Fruit fly (Drosophila melanogaster): ENCODE measurements around the gene CG13731.

The CG13731 gene

DNA sequence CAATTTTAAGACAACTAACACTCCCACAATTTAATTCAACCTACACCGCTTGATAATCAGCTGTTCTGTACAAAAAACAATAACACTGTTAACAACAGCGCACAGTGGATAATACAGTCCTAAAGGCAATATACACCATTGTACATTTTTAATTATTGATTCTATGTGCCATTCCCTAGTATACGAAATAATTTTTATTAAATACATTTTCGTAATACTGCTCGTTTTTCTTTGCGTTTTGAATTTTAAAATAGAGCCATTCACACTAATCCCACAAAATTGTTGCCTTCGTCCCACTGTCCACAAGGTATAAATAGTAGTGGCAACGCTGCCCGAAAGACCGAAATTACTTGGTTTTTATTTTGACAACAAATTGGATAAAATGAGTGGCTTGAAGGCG lies 44.8 kb upstream of the CG13731 start, which contains the start of the genes Coq4 and CG32176 (continued):
- TF ChIP-seq fd64A (GFP tag; optimal IDR thresholded peaks at IDR 0.05) (peak; percentile 91), Hr39 (optimal IDR thresholded peaks at IDR 0.05) (no peak), twi (tag; optimal IDR thresholded peaks at IDR 0.05) (peak; percentile 93), CG42726 (GFP tag; IDR thresholded peaks at IDR 0.05; ENCODE audit: partially characterized antibody) (peak; percentile 71), Dad (GFP tag; optimal IDR thresholded peaks at IDR 0.05) (peak; percentile 97), onecut (GFP tag; IDR thresholded peaks at IDR 0.05) (peak; percentile 93), Nf-YB (GFP tag; optimal IDR thresholded peaks at IDR 0.05) (peak; percentile 84), CG17568 (GFP tag; optimal IDR thresholded peaks at IDR 0.05) (peak; percentile 95), CG10209 (GFP tag; optimal IDR thresholded peaks at IDR 0.05) (peak; percentile 97), tll (GFP tag; optimal IDR thresholded peaks at IDR 0.05) (peak in 1 of 2 experiments; percentile 32), CG31441 (GFP tag; IDR thresholded peaks at IDR 0.05) (peak; percentile 95), org-1 (GFP tag; optimal IDR thresholded peaks at IDR 0.05) (peak; percentile 93), CG18764 (GFP tag; optimal IDR thresholded peaks at IDR 0.05) (peak; percentile 98), CG7271 (tag; optimal IDR thresholded peaks at IDR 0.05) (peak; percentile 88), Hand (GFP tag; optimal IDR thresholded peaks at IDR 0.05) (peak; percentile 84), CG13624 (GFP tag; optimal IDR thresholded peaks at IDR 0.05) (peak; percentile 98), CG12942 (GFP tag; optimal IDR thresholded peaks at IDR 0.05) (peak; percentile 99), CG15073 (GFP tag; optimal IDR thresholded peaks at IDR 0.05) (peak; percentile 89), hbn (GFP tag; IDR thresholded peaks at IDR 0.05; ENCODE audit: partially characterized antibody) (0 out of 2 replicates have a peak, but pooled peaks have one; percentile 39), CG8089 (GFP tag; optimal IDR thresholded peaks at IDR 0.05) (peak; percentile 97), CG10321 (GFP tag; IDR thresholded peaks at IDR 0.05) (peak; percentile 78), Gsc (GFP tag; IDR thresholded peaks at IDR 0.05) (peak; percentile 93), MTF-1 (GFP tag; optimal IDR thresholded peaks at IDR 0.05; ENCODE audit: borderline replicate concordance) (peak; percentile 93), Atf-2 (GFP tag; optimal IDR thresholded peaks at IDR 0.05) (peak; percentile 98), pnt (GFP tag; optimal IDR thresholded peaks at IDR 0.05) (peak; percentile 98), CG10147 (GFP tag; optimal IDR thresholded peaks at IDR 0.05) (peak; percentile 94), chm (GFP tag; IDR thresholded peaks at IDR 0.05) (peak; percentile 98), hb (GFP tag; IDR thresholded peaks at IDR 0.05; ENCODE audit: partially characterized antibody) (peak; percentile 44; the same call in 1 of the 3 replicates), Dll (GFP tag; IDR thresholded peaks at IDR 0.05; ENCODE audit: partially characterized antibody) (peak; percentile 65; the same call in 3 of the 4 replicates), dan (GFP tag; IDR thresholded peaks at IDR 0.05) (peak; percentile 95), crc (GFP tag; optimal IDR thresholded peaks at IDR 0.05) (peak; percentile 98), dpn (GFP tag; optimal IDR thresholded peaks at IDR 0.05) (peak; percentile 99), ac (GFP tag; optimal IDR thresholded peaks at IDR 0.05) (peak; percentile 88), Dek (tag; optimal IDR thresholded peaks at IDR 0.05) (peak; percentile 97), fd96Cb (tag; optimal IDR thresholded peaks at IDR 0.05) (peak; percentile 98), Atf3 (GFP tag; optimal IDR thresholded peaks at IDR 0.05) (peak; percentile 98), peb (GFP tag; IDR thresholded peaks at IDR 0.05) (peak; percentile 96), CG1233 (GFP tag; optimal IDR thresholded peaks at IDR 0.05) (peak; percentile 97), CG11398 (GFP tag; optimal IDR thresholded peaks at IDR 0.05) (peak; percentile 95), scrt (GFP tag; optimal IDR thresholded peaks at IDR 0.05) (peak; percentile 89), Side (GFP tag; optimal IDR thresholded peaks at IDR 0.05) (peak; percentile 98), CG17186 (GFP tag; optimal IDR thresholded peaks at IDR 0.05) (peak; percentile 74), CG6272 (GFP tag; IDR thresholded peaks at IDR 0.05) (peak; percentile 97), CG17361 (GFP tag; IDR thresholded peaks at IDR 0.05) (peak; percentile 97), Rx (GFP tag; IDR thresholded peaks at IDR 0.05) (peak; percentile 97), CG3847 (GFP tag; IDR thresholded peaks at IDR 0.05) (peak; percentile 98), CG4707 (GFP tag; optimal IDR thresholded peaks at IDR 0.05) (peak; percentile 100), CG2120 (GFP tag; optimal IDR thresholded peaks at IDR 0.05) (peak; percentile 99), grn (GFP tag; optimal IDR thresholded peaks at IDR 0.05) (peak; percentile 75), CG2875 (GFP tag; optimal IDR thresholded peaks at IDR 0.05) (peak; percentile 93)
